Worm (Caenorhabditis elegans) whole organism, L1 larva: ENCODE measurements around the gene eri-12.
"Not testable (repeated sequence)": the region's sequence is repeated elsewhere in the genome, so short reads cannot be mapped to it uniquely, and the experiment has no call there.

Experiments
- C16A3.4 ChIP-seq: fragments of 150-350 bp; optimal IDR thresholded peaks from 2 replicates; lab custom pipeline; 2014; ENCODE audit warnings: missing biosample characterization, missing genetic modification characterization
- F16B12.6 ChIP-seq: fragments of 150-350 bp; optimal IDR thresholded peaks from 2 replicates; lab custom pipeline; 2014; ENCODE audit warnings: missing biosample characterization, missing genetic modification characterization
- Y116A8C.19 ChIP-seq: sonication (generic microtip); optimal IDR thresholded peaks from 2 replicates; lab custom pipeline; 2016; ENCODE audit warnings: missing compliant biosample characterization, missing genetic modification characterization, borderline replicate concordance
- ama-1 ChIP-seq: fragments of 150-350 bp; optimal IDR thresholded peaks from 2 replicates; lab custom pipeline; 2014
- blmp-1 ChIP-seq: fragments of 150-350 bp; optimal IDR thresholded peaks from 2 replicates; lab custom pipeline; 2014; ENCODE audit warnings: missing biosample characterization, missing genetic modification characterization
- ceh-63 ChIP-seq: fragments of 200-800 bp; sonication (Bioruptor generic); optimal IDR thresholded peaks from 2 replicates; lab custom pipeline; 2018; ENCODE audit warnings: mild to moderate bottlenecking, missing genetic modification characterization, missing compliant biosample characterization
- ceh-8 ChIP-seq: fragments of 200-800 bp; sonication (Bioruptor generic); optimal IDR thresholded peaks from 2 replicates; lab custom pipeline; 2018; ENCODE audit warnings: mild to moderate bottlenecking, missing genetic modification characterization, moderate library complexity, missing compliant biosample characterization
- efl-1 ChIP-seq, 4 experiments: fragments of 150-350 bp; optimal IDR thresholded peaks in 3 of 4; peaks in 1 of 4; 1 replicate in 1 of 4; 2 replicates in 3 of 4; lab custom pipeline; 2014; ENCODE audit warnings: missing biosample characterization in 2 of 4, missing genetic modification characterization in 2 of 4, missing genetic modification reagents in 2 of 4
- egl-27 ChIP-seq, 2 experiments: fragments of 150-350 bp in 1 of 2; sonication (generic microtip); optimal IDR thresholded peaks; 3 replicates each; lab custom pipeline; 2017 to 2018; ENCODE audit warnings: missing biosample characterization in 2 of 2, missing genetic modification characterization in 2 of 2, missing genetic modification reagents in 2 of 2
- fkh-4 ChIP-seq: sonication (generic microtip); optimal IDR thresholded peaks from 2 replicates; lab custom pipeline; 2016; ENCODE audit warnings: missing compliant biosample characterization, missing genetic modification characterization, borderline replicate concordance
- fkh-8 ChIP-seq: sonication (generic microtip); optimal IDR thresholded peaks from 2 replicates; lab custom pipeline; 2016; ENCODE audit warnings: mild to moderate bottlenecking, missing genetic modification characterization, missing compliant biosample characterization
- fos-1 ChIP-seq: fragments of 150-350 bp; optimal IDR thresholded peaks from 2 replicates; lab custom pipeline; 2014; ENCODE audit warnings: missing biosample characterization, missing genetic modification characterization
- isw-1 ChIP-seq: fragments of 200-800 bp; sonication (Bioruptor generic); IDR thresholded peaks from 2 replicates; pipeline ENCODE4 v1.3.6; 2022; ENCODE audit warnings: missing genetic modification characterization, missing compliant biosample characterization
- lin-13 ChIP-seq: fragments of 150-350 bp; optimal IDR thresholded peaks from 2 replicates; lab custom pipeline; 2014; ENCODE audit warnings: missing biosample characterization, missing genetic modification reagents, missing genetic modification characterization
- lin-14 ChIP-seq: fragments of 200-800 bp; sonication (Bioruptor generic); optimal IDR thresholded peaks from 2 replicates; lab custom pipeline; 2018; ENCODE audit warnings: mild to moderate bottlenecking, missing genetic modification characterization, moderate library complexity, missing compliant biosample characterization
- lin-15B ChIP-seq: fragments of 150-350 bp; sonication (generic microtip); optimal IDR thresholded peaks from 3 replicates; lab custom pipeline; 2014; ENCODE audit warnings: missing biosample characterization, missing genetic modification characterization
- lsy-2 ChIP-seq, 2 experiments: fragments of 150-350 bp; optimal IDR thresholded peaks; 2 replicates each; lab custom pipeline; 2014; ENCODE audit warnings: missing biosample characterization in 2 of 2, missing genetic modification characterization in 2 of 2
- mdl-1 ChIP-seq, 2 experiments: fragments of 150-350 bp; optimal IDR thresholded peaks; 2 replicates each; lab custom pipeline; 2014 to 2017; ENCODE audit warnings: missing biosample characterization in 2 of 2, missing genetic modification characterization in 2 of 2, inconsistent platforms in 1 of 2
- mep-1 ChIP-seq: fragments of 150-350 bp; optimal IDR thresholded peaks from 2 replicates; lab custom pipeline; 2014; ENCODE audit warnings: missing biosample characterization, missing genetic modification characterization
- nhr-11 ChIP-seq: fragments of 150-350 bp; optimal IDR thresholded peaks from 2 replicates; lab custom pipeline; 2014; ENCODE audit warnings: missing biosample characterization, missing genetic modification characterization
- nhr-19 ChIP-seq: fragments of 200-800 bp; sonication (Bioruptor generic); conservative IDR thresholded peaks from 2 replicates; pipeline ENCODE4 v1.3.6; 2022; ENCODE audit warnings: missing genetic modification characterization, missing compliant biosample characterization
- nhr-20 ChIP-seq: sonication (generic microtip); optimal IDR thresholded peaks from 2 replicates; lab custom pipeline; 2016; ENCODE audit warnings: mild to moderate bottlenecking, missing genetic modification characterization, missing compliant biosample characterization
- nhr-237 ChIP-seq: fragments of 150-350 bp; optimal IDR thresholded peaks from 2 replicates; lab custom pipeline; 2014; ENCODE audit warnings: missing biosample characterization, missing genetic modification characterization
- nhr-71 ChIP-seq: sonication (generic microtip); optimal IDR thresholded peaks from 2 replicates; lab custom pipeline; 2016; ENCODE audit warnings: mild to moderate bottlenecking, missing genetic modification characterization, moderate library complexity, missing compliant biosample characterization
- nhr-85 ChIP-seq: sonication (generic microtip); peaks from one replicate; lab custom pipeline; 2016; ENCODE audit warnings: missing genetic modification characterization, inconsistent platforms, missing compliant biosample characterization
- pag-3 ChIP-seq: sonication (generic microtip); optimal IDR thresholded peaks from 2 replicates; lab custom pipeline; 2017; ENCODE audit warnings: missing genetic modification characterization, mild to moderate bottlenecking, missing compliant biosample characterization, antibody characterized with exemption, borderline replicate concordance; ENCODE audit not compliant: insufficient read depth
- pqm-1 ChIP-seq: sonication (generic microtip); optimal IDR thresholded peaks from 3 replicates; lab custom pipeline; 2017; ENCODE audit warnings: missing biosample characterization, missing genetic modification characterization
- snpc-4 ChIP-seq: fragments of 150-350 bp; optimal IDR thresholded peaks from 2 replicates; lab custom pipeline; 2014; ENCODE audit warnings: missing biosample characterization, missing genetic modification characterization
- tlp-1 ChIP-seq: fragments of 150-350 bp; optimal IDR thresholded peaks from 2 replicates; lab custom pipeline; 2014; ENCODE audit warnings: missing biosample characterization, missing genetic modification characterization
- unc-130 ChIP-seq: fragments of 150-350 bp; optimal IDR thresholded peaks from 2 replicates; lab custom pipeline; 2017; ENCODE audit warnings: missing biosample characterization, missing genetic modification characterization, inconsistent platforms
- xbp-1 ChIP-seq: sonication (generic microtip); optimal IDR thresholded peaks from 2 replicates; lab custom pipeline; 2016; ENCODE audit warnings: missing genetic modification characterization, missing compliant biosample characterization
- zip-4 ChIP-seq: fragments of 200-800 bp; sonication (Bioruptor generic); optimal IDR thresholded peaks from 2 replicates; lab custom pipeline; 2018; ENCODE audit warnings: mild to moderate bottlenecking, missing genetic modification characterization, moderate library complexity, missing compliant biosample characterization
- ztf-11 ChIP-seq, 2 experiments: sonication (generic microtip); optimal IDR thresholded peaks; 2 replicates each; lab custom pipeline; 2016 to 2017; ENCODE audit warnings: missing genetic modification characterization in 2 of 2, missing biosample characterization in 1 of 2, missing compliant biosample characterization in 1 of 2
- ztf-4 ChIP-seq: fragments of 150-350 bp; optimal IDR thresholded peaks from 2 replicates; lab custom pipeline; 2014; ENCODE audit warnings: missing biosample characterization, missing genetic modification characterization

eri-12 gene

DNA sequence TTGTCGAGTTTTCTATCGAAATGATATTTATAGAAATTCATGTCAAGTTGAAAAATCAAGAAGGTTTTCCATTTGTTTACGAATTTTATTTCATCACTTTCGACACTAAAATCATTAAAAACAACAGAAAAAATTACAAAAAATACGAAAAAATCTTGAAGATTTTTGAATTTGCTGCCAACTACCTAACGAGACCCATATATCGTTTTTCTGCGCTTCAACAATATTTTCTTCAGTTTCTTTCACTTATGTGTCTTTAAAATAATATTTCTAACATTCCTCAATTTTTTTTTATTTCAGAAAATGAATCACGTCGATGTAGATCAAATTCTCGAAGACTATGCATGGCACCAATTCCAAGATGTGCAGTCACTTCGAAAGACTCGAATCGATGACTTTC, 27.4 kb upstream of the eri-12 start, which contains the start of gene lin-24:
TSS of gene lin-24 (plus strand) at position 301 of the 400 bp plus-strand sequence.
- TF ChIP-seq nhr-19 (GFP tag; lab: Robert Waterston, UW): no peak
- TF ChIP-seq efl-1 (optimal IDR thresholded peaks at IDR 0.05; lab: Kevin White, UChicago): no peak
- TF ChIP-seq efl-1 (GFP tag; optimal IDR thresholded peaks at IDR 0.05 in 1 of 2; lab: Kevin White, UChicago): peak in 1 of 2 experiments; percentile 11

DNA sequence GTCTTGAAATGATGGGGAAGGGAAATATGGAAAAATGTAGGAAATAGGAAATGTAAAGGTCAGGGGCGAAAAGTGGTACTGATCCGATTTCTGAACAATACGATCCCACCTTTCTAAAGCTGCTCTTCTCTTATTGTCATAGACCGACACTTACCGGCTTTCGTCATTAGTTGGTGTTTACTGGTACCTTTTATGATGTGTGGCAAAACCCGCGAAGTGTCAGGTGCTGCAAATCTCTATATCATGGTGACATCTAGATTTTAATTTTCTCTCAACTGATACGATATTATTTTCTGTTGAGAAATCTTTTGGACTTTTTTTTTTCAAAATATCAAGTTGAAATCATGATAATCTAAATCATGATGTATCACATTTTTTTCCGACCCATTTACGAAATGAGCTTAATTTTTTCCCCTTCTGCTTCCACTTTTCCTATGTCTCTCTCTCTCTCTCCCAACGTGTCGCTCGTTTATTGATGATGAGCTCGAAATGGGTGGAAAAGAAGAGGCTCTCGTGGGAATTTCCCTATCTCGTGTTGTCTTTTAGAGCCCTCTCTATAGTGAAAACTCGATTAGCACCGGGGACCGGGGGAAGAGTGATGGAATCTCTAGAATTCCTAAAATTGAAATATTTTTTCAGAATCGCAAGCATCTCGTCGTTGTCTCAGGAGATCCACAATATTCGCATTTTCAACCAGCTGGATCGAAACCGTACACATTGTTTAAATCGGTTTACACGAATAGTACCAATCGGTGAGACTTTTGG, 25.1 kb upstream of the eri-12 start:
- TF ChIP-seq snpc-4 (tag; lab: Kevin White, UChicago) (peak; percentile 59), efl-1 (optimal IDR thresholded peaks at IDR 0.05; lab: Kevin White, UChicago) (no peak), efl-1 (GFP tag; optimal IDR thresholded peaks at IDR 0.05 in 1 of 2; lab: Kevin White, UChicago) (peak in 1 of 2 experiments; percentile 55), nhr-85 (tag; lab: Kevin White, UChicago) (peak; percentile 9), nhr-237 (tag; lab: Kevin White, UChicago) (no peak), lin-14 (peak; percentile 46), lin-13 (no peak)

ce11 chrIV:12133776-12134175, 22.9 kb upstream of the eri-12 start:
- TF ChIP-seq nhr-85 (tag; lab: Kevin White, UChicago): peak; percentile 71
- TF ChIP-seq C16A3.4: no peak
- no peak for TF ChIP-seq nhr-20 (tag; lab: Kevin White, UChicago)
- peak; percentile 27 for TF ChIP-seq blmp-1
- peak; percentile 18 for TF ChIP-seq mep-1 (tag; lab: Kevin White, UChicago)
- TF ChIP-seq F16B12.6 (tag; lab: Kevin White, UChicago): no peak

DNA sequence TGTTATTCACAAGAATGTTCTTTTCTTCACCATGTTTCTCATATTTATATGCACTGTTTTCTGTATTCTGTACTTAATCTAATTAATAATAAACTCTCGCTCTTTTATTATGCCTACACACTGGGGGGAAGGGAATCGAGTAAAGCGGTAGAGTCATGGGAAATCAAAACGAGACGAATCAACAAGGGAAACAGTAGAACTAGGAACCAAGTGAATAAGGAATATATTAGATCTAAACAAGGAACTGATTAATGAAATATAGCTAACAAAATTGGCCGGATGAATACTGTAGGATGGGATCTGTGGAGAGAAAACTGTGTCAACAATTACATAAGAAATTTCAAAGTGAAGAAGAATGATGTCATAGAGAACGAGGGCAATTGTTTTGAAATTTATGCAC, 21.6 kb upstream of the eri-12 start:
- TF ChIP-seq lin-15B (tag; lab: Kevin White, UChicago) (no peak), nhr-71 (tag; lab: Kevin White, UChicago) (no peak), mdl-1 (tag; optimal IDR thresholded peaks at IDR 0.05; lab: Kevin White, UChicago) (no peak), ztf-4 (no peak), ceh-8 (peak; percentile 78), nhr-11 (tag; lab: Kevin White, UChicago) (no peak), pqm-1 (tag; lab: Kevin White, UChicago) (no peak), nhr-85 (tag; lab: Kevin White, UChicago) (peak; percentile 44), fkh-4 (no peak), blmp-1 (no peak), fkh-8 (tag; lab: Kevin White, UChicago) (no peak), lin-13 (no peak), unc-130 (tag; lab: Kevin White, UChicago) (no peak), pag-3 (tag; lab: Kevin White, UChicago) (no peak), ztf-11 (tag; optimal IDR thresholded peaks at IDR 0.05; lab: Kevin White, UChicago) (no peak), isw-1 (GFP tag; lab: Robert Waterston, UW) (no peak)
- TF ChIP-seq, all 84 proteins: peak for 2

ce11 chrIV:12138093-12138492, 18.5 kb upstream of the eri-12 start, which contains the start of gene B0001.4:
B0001.4 (minus strand) TSS chrIV:12138193.
- TF ChIP-seq tlp-1 (tag; lab: Kevin White, UChicago); pqm-1 (tag; lab: Kevin White, UChicago); lsy-2 (tag; optimal IDR thresholded peaks at IDR 0.05; lab: Kevin White, UChicago): not testable (repeated sequence)

DNA sequence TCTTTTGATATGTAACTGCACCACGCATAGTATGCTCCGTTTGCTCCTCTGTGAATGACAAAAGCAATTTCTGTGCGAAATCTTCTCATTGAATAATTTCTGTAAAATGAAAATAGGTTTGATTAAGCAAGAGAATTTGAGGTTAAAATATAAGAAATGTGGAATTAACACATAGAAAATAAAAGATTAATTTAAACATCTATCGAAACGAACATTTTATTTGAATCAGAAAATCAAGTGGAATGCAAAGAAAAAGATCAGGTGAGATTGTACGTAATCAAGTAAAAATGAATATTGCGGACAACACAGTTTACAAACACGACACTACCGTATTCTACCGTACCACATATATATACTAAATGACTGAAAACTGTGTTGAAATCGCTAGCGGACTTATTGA, 15.7 kb upstream of the eri-12 start, which contains the start of gene B0001.8:
TSS of gene B0001.8 (minus strand) at position 101 of the 400 bp plus-strand sequence.
- TF ChIP-seq nhr-20 (tag; lab: Kevin White, UChicago): no peak
- no peak for TF ChIP-seq zip-4
- no peak for TF ChIP-seq mdl-1 (tag; optimal IDR thresholded peaks at IDR 0.05; lab: Kevin White, UChicago)
- no peak for TF ChIP-seq lin-13
- TF ChIP-seq ceh-63 (GFP tag; lab: Kevin White, UChicago): no peak
- TF ChIP-seq Y116A8C.19 (tag; lab: Kevin White, UChicago): no peak
- TF ChIP-seq egl-27 (tag; optimal IDR thresholded peaks at IDR 0.05; lab: Kevin White, UChicago): no peak
- no peak for TF ChIP-seq xbp-1 (tag; lab: Kevin White, UChicago)
- no peak for TF ChIP-seq ama-1 (lab: Kevin White, UChicago)
- no peak for TF ChIP-seq fos-1 (tag; lab: Kevin White, UChicago)
